Worm (Caenorhabditis elegans) whole organism, L2 larva: ENCODE data around the gene ugt-11.
"Not testable (repeated sequence)": the region's sequence is repeated elsewhere in the genome, so short reads cannot be mapped to it uniquely, and the experiment has no call there.

Experiments used
- C34F6.9 ChIP-seq: fragments of 150-350 bp; optimal IDR thresholded peaks from 2 replicates; lab custom pipeline; 2014; ENCODE audit warnings: missing biosample characterization, missing genetic modification characterization
- F13H6.1 ChIP-seq: sonication (generic microtip); optimal IDR thresholded peaks from 2 replicates; lab custom pipeline; 2016; ENCODE audit warnings: missing genetic modification characterization, missing compliant biosample characterization
- Y55F3AM.14 ChIP-seq: fragments of 200-800 bp; sonication (Bioruptor generic); optimal IDR thresholded peaks from 2 replicates; lab custom pipeline; 2018; ENCODE audit warnings: mild to moderate bottlenecking, missing genetic modification characterization, missing compliant biosample characterization
- alr-1 ChIP-seq: fragments of 150-350 bp; optimal IDR thresholded peaks from 2 replicates; lab custom pipeline; 2014; ENCODE audit warnings: missing biosample characterization, missing genetic modification characterization
- aly-2 ChIP-seq: fragments of 150-350 bp; optimal IDR thresholded peaks from 2 replicates; lab custom pipeline; 2014; ENCODE audit warnings: missing biosample characterization, missing genetic modification characterization
- ama-1 ChIP-seq: fragments of 150-350 bp; optimal IDR thresholded peaks from 2 replicates; lab custom pipeline; 2018; ENCODE audit warnings: inconsistent platforms
- ceh-82 ChIP-seq: fragments of 150-350 bp; optimal IDR thresholded peaks from 2 replicates; lab custom pipeline; 2014; ENCODE audit warnings: missing biosample characterization, missing genetic modification characterization
- crh-2 ChIP-seq: sonication (generic microtip); optimal IDR thresholded peaks from 2 replicates; lab custom pipeline; 2017; ENCODE audit warnings: missing biosample characterization, missing genetic modification characterization
- egl-27 ChIP-seq: sonication (generic microtip); optimal IDR thresholded peaks from 3 replicates; lab custom pipeline; 2017; ENCODE audit warnings: missing biosample characterization, missing genetic modification reagents, missing genetic modification characterization
- elt-3 ChIP-seq: sonication (generic microtip); optimal IDR thresholded peaks from 2 replicates; lab custom pipeline; 2017; ENCODE audit warnings: missing biosample characterization, missing genetic modification characterization
- fos-1 ChIP-seq: fragments of 150-350 bp; optimal IDR thresholded peaks from 2 replicates; lab custom pipeline; 2014; ENCODE audit warnings: missing biosample characterization, missing genetic modification characterization
- gmeb-1 ChIP-seq: fragments of 150-350 bp; optimal IDR thresholded peaks from 2 replicates; lab custom pipeline; 2014; ENCODE audit warnings: missing biosample characterization, missing genetic modification characterization
- lin-11 ChIP-seq: fragments of 150-350 bp; sonication (generic microtip); optimal IDR thresholded peaks from 2 replicates; lab custom pipeline; 2014; ENCODE audit warnings: missing biosample characterization, missing genetic modification characterization, inconsistent platforms, mixed read lengths
- lin-13 ChIP-seq: fragments of 150-350 bp; optimal IDR thresholded peaks from 2 replicates; lab custom pipeline; 2014; ENCODE audit warnings: missing biosample characterization, missing genetic modification reagents, missing genetic modification characterization
- lin-39 ChIP-seq: fragments of 150-350 bp; optimal IDR thresholded peaks from 2 replicates; lab custom pipeline; 2014; ENCODE audit warnings: missing biosample characterization, missing genetic modification reagents, missing genetic modification characterization
- mab-5 ChIP-seq: fragments of 150-350 bp; optimal IDR thresholded peaks from 2 replicates; lab custom pipeline; 2014; ENCODE audit warnings: missing biosample characterization, missing genetic modification characterization
- mdl-1 ChIP-seq, 2 experiments: fragments of 150-350 bp in 1 of 2; sonication (generic microtip) in 1 of 2; optimal IDR thresholded peaks; 2 replicates each; lab custom pipeline; 2017; ENCODE audit warnings: missing biosample characterization in 2 of 2, missing genetic modification characterization in 2 of 2
- nhr-10 ChIP-seq: sonication (generic microtip); optimal IDR thresholded peaks from 2 replicates; lab custom pipeline; 2017; ENCODE audit warnings: missing biosample characterization, missing genetic modification characterization
- nhr-12 ChIP-seq: fragments of 150-350 bp; optimal IDR thresholded peaks from 2 replicates; lab custom pipeline; 2014; ENCODE audit warnings: missing biosample characterization, missing genetic modification characterization
- nhr-129 ChIP-seq: fragments of 150-350 bp; optimal IDR thresholded peaks from 2 replicates; lab custom pipeline; 2014; ENCODE audit warnings: missing biosample characterization, missing genetic modification characterization
- nhr-21 ChIP-seq: fragments of 150-350 bp; optimal IDR thresholded peaks from 2 replicates; lab custom pipeline; 2014; ENCODE audit warnings: missing biosample characterization, missing genetic modification characterization
- nhr-23 ChIP-seq: fragments of 150-350 bp; optimal IDR thresholded peaks from 2 replicates; lab custom pipeline; 2014; ENCODE audit warnings: missing biosample characterization, missing genetic modification reagents, missing genetic modification characterization
- nhr-25 ChIP-seq: fragments of 150-350 bp; sonication (generic microtip); optimal IDR thresholded peaks from 3 replicates; lab custom pipeline; 2014; ENCODE audit warnings: missing biosample characterization, missing genetic modification characterization
- nhr-6 ChIP-seq: fragments of 150-350 bp; optimal IDR thresholded peaks from 2 replicates; lab custom pipeline; 2014; ENCODE audit warnings: missing biosample characterization, missing genetic modification characterization
- sem-4 ChIP-seq: fragments of 150-350 bp; optimal IDR thresholded peaks from 2 replicates; lab custom pipeline; 2014; ENCODE audit warnings: missing biosample characterization, missing genetic modification reagents, missing genetic modification characterization
- sma-3 ChIP-seq: sonication (generic microtip); optimal IDR thresholded peaks from 2 replicates; lab custom pipeline; 2016; ENCODE audit warnings: missing genetic modification reagents, missing genetic modification characterization, missing compliant biosample characterization
- sma-9 ChIP-seq, 2 experiments: fragments of 150-350 bp in 1 of 2; sonication (generic microtip) in 1 of 2; optimal IDR thresholded peaks; 2 replicates each; lab custom pipeline; 2014 to 2016; ENCODE audit warnings: missing genetic modification characterization in 2 of 2, mild to moderate bottlenecking in 1 of 2, missing biosample characterization in 1 of 2, missing compliant biosample characterization in 1 of 2, missing genetic modification reagents in 1 of 2, moderate library complexity in 1 of 2
- snpc-4 ChIP-seq: fragments of 150-350 bp; optimal IDR thresholded peaks from 2 replicates; lab custom pipeline; 2014; ENCODE audit warnings: missing biosample characterization, missing genetic modification characterization
- unc-39 ChIP-seq: fragments of 150-350 bp; optimal IDR thresholded peaks from 2 replicates; lab custom pipeline; 2014; ENCODE audit warnings: missing biosample characterization, missing genetic modification characterization
- unc-62 ChIP-seq: fragments of 150-350 bp; optimal IDR thresholded peaks from 2 replicates; lab custom pipeline; 2014; ENCODE audit warnings: missing biosample characterization, missing genetic modification reagents, missing genetic modification characterization
- ztf-1 ChIP-seq: fragments of 200-800 bp; sonication (Bioruptor generic); conservative IDR thresholded peaks from 2 replicates; pipeline ENCODE4 v1.3.6; 2022; ENCODE audit warnings: missing genetic modification characterization, missing compliant biosample characterization
- ztf-11 ChIP-seq: sonication (generic microtip); optimal IDR thresholded peaks from 2 replicates; lab custom pipeline; 2017; ENCODE audit warnings: missing biosample characterization, missing genetic modification characterization
- ztf-4 ChIP-seq: fragments of 150-350 bp; optimal IDR thresholded peaks from 2 replicates; lab custom pipeline; 2014; ENCODE audit warnings: missing biosample characterization, missing genetic modification characterization

Gene ugt-11

ce11 chrV:4908591-4908990 is 13.7 kb upstream of the ugt-11 start, which contains the start of gene ugt-13:
ugt-13 (plus strand) TSS chrV:4908884.
- TF ChIP-seq nhr-10: no peak
- no peak for TF ChIP-seq lin-13 (GFP tag; lab: Kevin White, UChicago)
- no peak for TF ChIP-seq snpc-4
- no peak for TF ChIP-seq ztf-11 (tag; lab: Kevin White, UChicago)
- peak; percentile 97 for TF ChIP-seq nhr-129
- TF ChIP-seq mdl-1 (tag; optimal IDR thresholded peaks at IDR 0.05; lab: Kevin White, UChicago): no peak
- TF ChIP-seq sma-3: peak; percentile 82
- TF ChIP-seq nhr-23: no peak
- TF ChIP-seq ztf-4 (tag; lab: Kevin White, UChicago): no peak
- TF ChIP-seq unc-62: no peak
- peak; percentile 56 for TF ChIP-seq nhr-21 (tag; lab: Kevin White, UChicago)
- peak; percentile 91 for TF ChIP-seq nhr-25 (tag; lab: Kevin White, UChicago)
- peak; percentile 1 for TF ChIP-seq fos-1 (tag; lab: Kevin White, UChicago)
- no peak for TF ChIP-seq F13H6.1
- peak; percentile 81 for TF ChIP-seq sma-9 (GFP tag; optimal IDR thresholded peaks at IDR 0.05; lab: Kevin White, UChicago)
- no peak for TF ChIP-seq sma-9 (tag; optimal IDR thresholded peaks at IDR 0.05; lab: Kevin White, UChicago)
- TF ChIP-seq unc-39 (tag; lab: Kevin White, UChicago): no peak

ce11 chrV:4905953-4906352 is 11.1 kb upstream of the ugt-11 start, which contains the start of gene ugt-14:
ugt-14 (plus strand) TSS chrV:4906253.
- TF ChIP-seq ceh-82 (no peak), lin-11 (tag; lab: Kevin White, UChicago) (no peak), nhr-25 (tag; lab: Kevin White, UChicago) (no peak)

- TF ChIP-seq unc-39 (tag; lab: Kevin White, UChicago) (no peak), lin-11 (tag; lab: Kevin White, UChicago) (no peak), nhr-25 (tag; lab: Kevin White, UChicago) (peak; percentile 3), gmeb-1 (tag; lab: Kevin White, UChicago) (no peak)
- TF ChIP-seq, all 48 proteins: peak for 1
Measured at ce11 chrV:4903696-4904095, 8.8 kb upstream of the ugt-11 start, which contains the start of gene ugt-8. ugt-8 (plus strand) TSS chrV:4903930.

ce11 chrV:4901074-4901473 is 6.2 kb upstream of the ugt-11 start, which contains the start of gene ugt-67:
ugt-67 (plus strand) TSS chrV:4901374.
- TF ChIP-seq mab-5 (tag; lab: Kevin White, UChicago) (no peak), crh-2 (tag; lab: Kevin White, UChicago) (no peak), egl-27 (no peak), aly-2 (tag; lab: Kevin White, UChicago) (no peak), lin-39 (tag; lab: Kevin White, UChicago) (no peak), nhr-6 (tag; lab: Kevin White, UChicago) (no peak), nhr-129 (no peak)
- TF ChIP-seq, all 48 proteins: peak for 0

- TF ChIP-seq C34F6.9 (tag; lab: Kevin White, UChicago); alr-1 (tag; lab: Kevin White, UChicago); ama-1 (lab: Kevin White, UChicago): not testable (repeated sequence)
Measured at ce11 chrV:4900020-4900419, 5.1 kb upstream of the ugt-11 start, which contains the start of gene ugt-10. ugt-10 (minus strand) TSS chrV:4900120.

ce11 chrV:4895744-4896143 is 873 bp upstream of the ugt-11 start, which contains the start of gene ugt-9:
ugt-9 (plus strand) TSS chrV:4896048.
- no peak for TF ChIP-seq Y55F3AM.14 (GFP tag; lab: Kevin White, UChicago)
- TF ChIP-seq lin-11 (tag; lab: Kevin White, UChicago): no peak
- TF ChIP-seq sma-9 (GFP tag; optimal IDR thresholded peaks at IDR 0.05; lab: Kevin White, UChicago): peak; percentile 84
- no peak for TF ChIP-seq sma-9 (tag; optimal IDR thresholded peaks at IDR 0.05; lab: Kevin White, UChicago)
- no peak for TF ChIP-seq sem-4
- peak; percentile 51 for TF ChIP-seq sma-3
- TF ChIP-seq nhr-25 (tag; lab: Kevin White, UChicago): peak; percentile 64
- TF ChIP-seq, all 48 proteins: peak for 3

ce11 chrV:4891305-4891704 is 3.6 kb downstream of the ugt-11 start:
- TF ChIP-seq alr-1 (tag; lab: Kevin White, UChicago) (no peak), mdl-1 (tag; optimal IDR thresholded peaks at IDR 0.05; lab: Kevin White, UChicago) (no peak), unc-39 (tag; lab: Kevin White, UChicago) (no peak), nhr-129 (no peak), aly-2 (tag; lab: Kevin White, UChicago) (no peak), crh-2 (tag; lab: Kevin White, UChicago) (no peak), ztf-1 (GFP tag; lab: Robert Waterston, UW) (no peak), nhr-12 (tag; lab: Kevin White, UChicago) (no peak), F13H6.1 (no peak), elt-3 (tag; lab: Kevin White, UChicago) (no peak), C34F6.9 (tag; lab: Kevin White, UChicago) (no peak), nhr-25 (tag; lab: Kevin White, UChicago) (no peak)
